Worm (Caenorhabditis elegans) whole organism, L4 larva: ENCODE results near the gene nspc-18.
A peak's percentile ranks its signal among the peaks of the same experiment; 100 is the strongest.

Experiments
- D1046.2 ChIP-seq: fragments of 200-800 bp; sonication (Bioruptor generic); IDR thresholded peaks from 2 replicates; pipeline ENCODE4 v1.3.6; 2022; ENCODE audit warnings: missing genetic modification characterization, missing compliant biosample characterization
- F37D6.2 ChIP-seq: sonication (generic microtip); optimal IDR thresholded peaks from 2 replicates; lab custom pipeline; 2016; ENCODE audit warnings: mild to moderate bottlenecking, missing genetic modification characterization, missing compliant biosample characterization
- R02D3.7 ChIP-seq: fragments of 150-350 bp; sonication (generic microtip); optimal IDR thresholded peaks from 3 replicates; lab custom pipeline; 2014; ENCODE audit warnings: missing biosample characterization, missing genetic modification characterization
- T26A8.4 ChIP-seq: fragments of 200-800 bp; sonication (Bioruptor generic); IDR thresholded peaks from 2 replicates; pipeline ENCODE4 v1.3.6; 2022; ENCODE audit warnings: missing genetic modification characterization, missing compliant biosample characterization
- Y75B8A.6 ChIP-seq: fragments of 200-800 bp; sonication (Bioruptor generic); IDR thresholded peaks from 2 replicates; pipeline ENCODE4 v1.3.6; 2022; ENCODE audit warnings: missing genetic modification reagents, missing genetic modification characterization, missing compliant biosample characterization
- ZK546.5 ChIP-seq, 2 experiments: sonication (generic microtip); optimal IDR thresholded peaks; 2 replicates each; lab custom pipeline; 2017; ENCODE audit warnings: missing biosample characterization in 2 of 2, missing genetic modification characterization in 2 of 2
- aha-1 ChIP-seq: fragments of 150-350 bp; peaks from one replicate; lab custom pipeline; 2014; ENCODE audit warnings: missing biosample characterization, missing genetic modification characterization
- aly-2 ChIP-seq: sonication (generic microtip); optimal IDR thresholded peaks from 2 replicates; lab custom pipeline; 2018; ENCODE audit warnings: missing biosample characterization, missing genetic modification characterization
- attf-4 ChIP-seq: sonication (generic microtip); optimal IDR thresholded peaks from 3 replicates; lab custom pipeline; 2017; ENCODE audit warnings: missing biosample characterization, missing genetic modification characterization
- ceh-28 ChIP-seq: fragments of 150-350 bp; optimal IDR thresholded peaks from 2 replicates; lab custom pipeline; 2014; ENCODE audit warnings: missing biosample characterization, missing genetic modification reagents, missing genetic modification characterization
- ceh-62 ChIP-seq: sonication (generic microtip); optimal IDR thresholded peaks from 2 replicates; lab custom pipeline; 2017; ENCODE audit warnings: missing biosample characterization, missing genetic modification characterization
- daf-16 ChIP-seq, 3 experiments: sonication (generic microtip); optimal IDR thresholded peaks; 2 replicates each; lab custom pipeline; 2016 to 2017; ENCODE audit warnings: missing genetic modification characterization in 3 of 3, missing genetic modification reagents in 3 of 3, mild to moderate bottlenecking in 2 of 3, missing compliant biosample characterization in 2 of 3, missing biosample characterization in 1 of 3, moderate library complexity in 1 of 3
- fkh-10 ChIP-seq: fragments of 150-350 bp; optimal IDR thresholded peaks from 2 replicates; lab custom pipeline; 2014; ENCODE audit warnings: missing biosample characterization, missing genetic modification reagents, missing genetic modification characterization
- hlh-11 ChIP-seq: fragments of 200-800 bp; sonication (Bioruptor generic); optimal IDR thresholded peaks from 2 replicates; lab custom pipeline; 2018; ENCODE audit warnings: mild to moderate bottlenecking, missing genetic modification characterization, missing compliant biosample characterization
- hmg-1.1 ChIP-seq: fragments of 200-800 bp; sonication (Bioruptor generic); IDR thresholded peaks from 2 replicates; pipeline ENCODE4 v1.3.6; 2022; ENCODE audit warnings: missing genetic modification reagents, missing genetic modification characterization, missing compliant biosample characterization
- lin-15B ChIP-seq: fragments of 150-350 bp; sonication (generic microtip); optimal IDR thresholded peaks from 3 replicates; lab custom pipeline; 2014; ENCODE audit warnings: missing biosample characterization, missing genetic modification characterization
- lin-38 ChIP-seq: fragments of 200-800 bp; sonication (Bioruptor generic); IDR thresholded peaks from 2 replicates; pipeline ENCODE4 v1.3.6; 2022; ENCODE audit warnings: missing genetic modification reagents, missing genetic modification characterization, missing compliant biosample characterization
- nhr-28 ChIP-seq: fragments of 150-350 bp; optimal IDR thresholded peaks from 2 replicates; lab custom pipeline; 2014; ENCODE audit warnings: missing biosample characterization, missing genetic modification characterization
- nhr-48 ChIP-seq: sonication (generic microtip); optimal IDR thresholded peaks from 2 replicates; lab custom pipeline; 2016; ENCODE audit warnings: mild to moderate bottlenecking, missing genetic modification characterization, missing compliant biosample characterization
- nhr-77 ChIP-seq: fragments of 150-350 bp; optimal IDR thresholded peaks from 2 replicates; lab custom pipeline; 2014; ENCODE audit warnings: missing biosample characterization, missing genetic modification characterization
- pha-4 ChIP-seq, 2 experiments: fragments of 150-350 bp in 1 of 2; fragments of 200-800 bp in 1 of 2; sonication (Bioruptor generic) in 1 of 2; IDR thresholded peaks in 1 of 2; optimal IDR thresholded peaks in 1 of 2; 2 replicates each; pipeline versions ENCODE4 v1.3.6 to Lab custom; 2014 to 2022; ENCODE audit warnings: missing genetic modification characterization in 2 of 2, missing genetic modification reagents in 2 of 2, missing biosample characterization in 1 of 2, missing compliant biosample characterization in 1 of 2
- rbr-2 ChIP-seq: sonication (generic microtip); optimal IDR thresholded peaks from 2 replicates; lab custom pipeline; 2016; ENCODE audit warnings: missing genotype, missing genetic modification characterization, missing compliant biosample characterization
- saeg-2 ChIP-seq: fragments of 200-800 bp; sonication (Bioruptor generic); IDR thresholded peaks from 2 replicates; pipeline ENCODE4 v1.3.6; 2022; ENCODE audit warnings: missing genetic modification reagents, missing genetic modification characterization, missing compliant biosample characterization
- set-16 ChIP-seq: fragments of 200-800 bp; sonication (Bioruptor generic); IDR thresholded peaks from 2 replicates; pipeline ENCODE4 v1.3.6; 2022; ENCODE audit warnings: missing genetic modification reagents, missing genetic modification characterization, missing compliant biosample characterization
- snpc-4 ChIP-seq: fragments of 150-350 bp; optimal IDR thresholded peaks from 2 replicates; lab custom pipeline; 2014; ENCODE audit warnings: missing biosample characterization, missing genetic modification characterization
- spr-3 ChIP-seq: fragments of 200-800 bp; sonication (Bioruptor generic); optimal IDR thresholded peaks from 2 replicates; lab custom pipeline; 2018; ENCODE audit warnings: mild to moderate bottlenecking, missing genetic modification characterization, missing compliant biosample characterization
- tra-1 ChIP-seq: fragments of 200-800 bp; sonication (Bioruptor generic); IDR thresholded peaks from 2 replicates; pipeline ENCODE4 v1.3.6; 2022; ENCODE audit warnings: missing genetic modification reagents, missing genetic modification characterization, missing compliant biosample characterization
- unc-130 ChIP-seq: sonication (generic microtip); optimal IDR thresholded peaks from 2 replicates; lab custom pipeline; 2016; ENCODE audit warnings: missing genetic modification reagents, missing genetic modification characterization, missing compliant biosample characterization
- unc-39 ChIP-seq: sonication (generic microtip); optimal IDR thresholded peaks from 2 replicates; lab custom pipeline; 2017; ENCODE audit warnings: missing biosample characterization, missing genetic modification characterization
- unc-62 ChIP-seq, 3 experiments: fragments of 150-350 bp in 1 of 3; sonication (generic microtip); optimal IDR thresholded peaks in 2 of 3; peaks in 1 of 3; 1 replicate in 1 of 3; 2 replicates in 2 of 3; lab custom pipeline; 2014 to 2017; ENCODE audit warnings: missing biosample characterization in 3 of 3, missing genetic modification characterization in 3 of 3, missing genetic modification reagents in 3 of 3, missing genotype in 1 of 3
- zfp-3 ChIP-seq: fragments of 200-800 bp; sonication (Bioruptor generic); conservative IDR thresholded peaks from 2 replicates; pipeline ENCODE4 v1.3.6; 2022; ENCODE audit warnings: missing genetic modification reagents, missing genetic modification characterization, missing compliant biosample characterization
- zip-11 ChIP-seq: fragments of 200-800 bp; sonication (Bioruptor generic); IDR thresholded peaks from 2 replicates; pipeline ENCODE4 v1.3.6; 2022; ENCODE audit warnings: missing genetic modification characterization, missing compliant biosample characterization
- ztf-7 ChIP-seq: fragments of 150-350 bp; optimal IDR thresholded peaks from 2 replicates; lab custom pipeline; 2014; ENCODE audit warnings: missing biosample characterization, missing genetic modification characterization

Gene nspc-18

ce11 chrX:14489945-14490344, 37.5 kb downstream of the nspc-18 start, which contains the start of gene his-24 (continued):
- peak; percentile 73 for TF ChIP-seq tra-1 (GFP tag; lab: Robert Waterston, UW)
- TF ChIP-seq saeg-2, result no peak
- no peak for TF ChIP-seq snpc-4 (tag; lab: Kevin White, UChicago)
- no peak for TF ChIP-seq ceh-28
- TF ChIP-seq unc-39, result no peak
- peak; percentile 19 for TF ChIP-seq F37D6.2
- no peak for TF ChIP-seq zip-11
- TF ChIP-seq R02D3.7 (tag; lab: Kevin White, UChicago), result no peak

ce11 chrX:14487832-14488231, 39.6 kb downstream of the nspc-18 start:
- TF ChIP-seq Y75B8A.6 (no peak), hmg-1.1 (GFP tag; lab: Robert Waterston, UW) (no peak), unc-130 (GFP tag; lab: Kevin White, UChicago) (no peak), attf-4 (no peak), unc-62 (GFP tag; optimal IDR thresholded peaks at IDR 0.05 in 1 of 2; lab: Kevin White, UChicago) (peak in 1 of 2 experiments; percentile 71), unc-62 (tag; optimal IDR thresholded peaks at IDR 0.05; lab: Kevin White, UChicago) (no peak), rbr-2 (tag; lab: Kevin White, UChicago) (no peak), daf-16 (GFP tag; optimal IDR thresholded peaks at IDR 0.05; lab: Kevin White, UChicago) (no peak), daf-16 (tag; optimal IDR thresholded peaks at IDR 0.05; lab: Kevin White, UChicago) (peak; percentile 12)

ce11 chrX:14487333-14487732, 40.1 kb downstream of the nspc-18 start:
- TF ChIP-seq aha-1 (tag; lab: Kevin White, UChicago) (peak; percentile 7), fkh-10 (GFP tag; lab: Kevin White, UChicago) (no peak)

DNA sequence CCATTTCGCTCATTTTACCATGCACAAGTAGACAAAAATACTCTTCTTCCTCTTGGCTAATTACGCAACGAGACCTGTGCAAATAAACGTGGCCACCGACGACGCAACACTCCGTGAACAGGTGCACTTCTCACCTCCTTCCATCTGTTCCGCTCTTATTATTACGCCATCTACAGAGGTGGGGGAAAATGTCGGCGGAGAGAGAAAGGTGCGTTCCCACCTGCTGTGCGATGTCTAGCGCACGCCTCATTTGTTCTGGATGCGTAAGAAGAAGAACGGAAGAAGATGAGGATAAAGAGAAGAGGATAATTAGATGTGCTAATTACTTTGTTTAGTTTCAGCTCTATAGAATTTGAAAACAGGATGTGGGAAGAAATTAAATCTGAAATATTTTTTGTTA, 41.0 kb downstream of the nspc-18 start:
- peak in 1 of 2 experiments; percentile 7 for TF ChIP-seq unc-62 (GFP tag; optimal IDR thresholded peaks at IDR 0.05 in 1 of 2; lab: Kevin White, UChicago)
- TF ChIP-seq unc-62 (tag; optimal IDR thresholded peaks at IDR 0.05; lab: Kevin White, UChicago), result no peak
- no peak for TF ChIP-seq spr-3 (GFP tag; lab: Kevin White, UChicago)
- no peak for TF ChIP-seq ztf-7 (tag; lab: Kevin White, UChicago)
- TF ChIP-seq ceh-62 (tag; lab: Kevin White, UChicago), result no peak
- no peak for TF ChIP-seq lin-38 (GFP tag; lab: Robert Waterston, UW)
- no peak for TF ChIP-seq nhr-77 (tag; lab: Kevin White, UChicago)

DNA sequence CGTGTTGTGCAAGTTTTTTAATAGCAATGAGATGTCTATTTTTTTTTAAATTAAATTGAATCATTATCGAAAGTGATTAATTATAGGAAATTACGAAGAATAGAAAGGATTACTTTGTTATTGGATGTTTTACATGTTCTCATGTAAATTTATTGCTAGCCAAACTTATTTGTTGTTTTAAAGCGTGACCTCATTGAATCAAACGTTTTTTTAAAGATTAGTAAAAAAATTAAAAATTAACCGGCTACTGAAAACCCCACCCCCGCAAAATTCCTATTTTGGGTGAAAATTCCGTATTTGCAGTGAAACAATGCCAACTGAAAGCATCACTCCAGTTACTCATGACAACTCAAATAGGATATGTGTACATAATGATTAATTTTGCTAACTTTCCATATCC, 42.6 kb downstream of the nspc-18 start, which contains the start of gene M163.8:
M163.8 (plus strand) TSS at position 301 of the 400 bp plus-strand sequence.
- TF ChIP-seq Y75B8A.6 (no peak), pha-4 (GFP tag; IDR thresholded peaks at IDR 0.05; lab: Robert Waterston, UW) (no peak), pha-4 (tag; optimal IDR thresholded peaks at IDR 0.05; lab: Kevin White, UChicago) (no peak), aly-2 (tag; lab: Kevin White, UChicago) (no peak), zip-11 (no peak), T26A8.4 (GFP tag; lab: Robert Waterston, UW) (no peak), ZK546.5 (tag; optimal IDR thresholded peaks at IDR 0.05; lab: Kevin White, UChicago) (no peak)

ce11 chrX:14481637-14482036, 45.8 kb downstream of the nspc-18 start:
- TF ChIP-seq hlh-11 (tag; lab: Kevin White, UChicago), result peak; percentile 4
- no peak for TF ChIP-seq zfp-3 (GFP tag; lab: Robert Waterston, UW)
- TF ChIP-seq set-16 (GFP tag; lab: Robert Waterston, UW), result peak; percentile 76
- TF ChIP-seq nhr-48 (tag; lab: Kevin White, UChicago), result no peak
- no peak for TF ChIP-seq nhr-28 (tag; lab: Kevin White, UChicago)
- TF ChIP-seq D1046.2, result 0 out of 2 replicates have a peak, but pooled peaks have one; percentile 52
- TF ChIP-seq lin-15B (tag; lab: Kevin White, UChicago), result no peak
